Worm (Caenorhabditis elegans): ENCODE measurements around the gene pdha-1.

The pdha-1 gene

DNA sequence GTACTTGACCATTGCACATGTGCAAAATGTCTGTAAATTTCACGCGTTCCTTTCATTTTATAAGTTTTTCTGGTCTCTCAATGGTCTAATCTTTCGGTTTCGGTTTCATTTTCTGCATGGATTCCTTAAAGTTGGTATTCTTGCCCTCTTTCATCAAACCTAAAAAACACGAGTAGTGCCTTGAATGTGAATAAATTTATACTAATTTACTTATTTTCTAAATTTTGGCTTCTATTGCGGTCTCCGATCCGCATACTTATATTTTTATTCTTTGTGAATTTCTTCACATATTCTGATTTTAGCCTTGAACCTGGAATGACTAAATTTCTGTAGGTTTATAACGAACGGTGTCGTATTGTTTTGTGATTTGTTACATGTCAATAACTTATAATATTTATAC, at the start of gene pdha-1:
pdha-1 (plus strand) TSS at position 301 of the 400 bp plus-strand sequence.
- TF ChIP-seq unc-30 (tag; optimal IDR thresholded peaks at IDR 0.05): no peak

DNA sequence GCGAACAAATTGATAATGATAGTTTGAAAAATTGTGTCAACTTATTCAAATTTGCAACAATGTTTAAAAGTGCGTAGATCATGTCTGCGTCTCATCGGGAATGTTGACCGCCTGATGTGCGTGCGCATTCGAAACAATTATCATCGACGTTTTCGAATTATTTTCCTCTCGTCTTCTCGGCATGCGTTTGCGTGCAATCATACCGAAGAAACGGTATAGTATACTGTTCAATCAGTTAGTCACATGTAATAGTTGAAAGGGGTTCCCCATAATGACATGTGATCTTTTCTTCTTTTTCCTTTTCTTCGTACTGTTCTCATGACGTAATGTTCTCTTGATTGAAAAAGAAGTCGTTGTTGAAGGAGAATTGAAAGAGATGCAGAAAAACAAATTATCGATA, 49.3 kb upstream of the pdha-1 start:
- no peak for TF ChIP-seq isw-1 (GFP tag; IDR thresholded peaks at IDR 0.05)
- no peak for TF ChIP-seq unc-62 (GFP tag; optimal IDR thresholded peaks at IDR 0.05)
- TF ChIP-seq swsn-7 (tag; optimal IDR thresholded peaks at IDR 0.05): peak; percentile 80
- no peak for TF ChIP-seq rnt-1 (tag; optimal IDR thresholded peaks at IDR 0.05)
- peak; percentile 92 for TF ChIP-seq blmp-1 (tag; optimal IDR thresholded peaks at IDR 0.05)
- peak in 2 of 3 experiments; percentile 52 to 57 for TF ChIP-seq dpl-1 (GFP tag; optimal IDR thresholded peaks at IDR 0.05)
- TF ChIP-seq ceh-82 (tag; optimal IDR thresholded peaks at IDR 0.05): peak in 1 of 3 experiments; percentile 27
- peak; percentile 6 for TF ChIP-seq lin-39 (tag; optimal IDR thresholded peaks at IDR 0.05)
- TF ChIP-seq nhr-12 (tag; optimal IDR thresholded peaks at IDR 0.05): no peak
- no peak for TF ChIP-seq sox-4 (tag; optimal IDR thresholded peaks at IDR 0.05)
- no peak for TF ChIP-seq aha-1 (tag; optimal IDR thresholded peaks at IDR 0.05)
- TF ChIP-seq hlh-4 (tag; optimal IDR thresholded peaks at IDR 0.05): no peak
- TF ChIP-seq nhr-20 (tag; optimal IDR thresholded peaks at IDR 0.05): peak; percentile 97
- peak; percentile 67 for TF ChIP-seq ztf-4 (tag; optimal IDR thresholded peaks at IDR 0.05)
- TF ChIP-seq nhr-28 (tag; optimal IDR thresholded peaks at IDR 0.05): no peak
- peak; percentile 54 for TF ChIP-seq jun-1 (tag; optimal IDR thresholded peaks at IDR 0.05)
- peak; percentile 43 for TF ChIP-seq xbp-1 (tag; optimal IDR thresholded peaks at IDR 0.05)
- TF ChIP-seq lin-13 (GFP tag; optimal IDR thresholded peaks at IDR 0.05): peak; percentile 56
- peak; percentile 66 for TF ChIP-seq unc-130 (tag; optimal IDR thresholded peaks at IDR 0.05)
- peak; percentile 83 for TF ChIP-seq vab-15 (tag; optimal IDR thresholded peaks at IDR 0.05)
- TF ChIP-seq egl-27 (tag; optimal IDR thresholded peaks at IDR 0.05): peak; percentile 23 to 39
- peak; percentile 53 for TF ChIP-seq nhr-47 (tag; optimal IDR thresholded peaks at IDR 0.05)
- TF ChIP-seq nhr-19 (GFP tag; conservative IDR thresholded peaks at IDR 0.05): peak; percentile 80
- peak; percentile 65 for TF ChIP-seq lir-3 (tag; optimal IDR thresholded peaks at IDR 0.05; ENCODE audit: poor library complexity)
- peak; percentile 81 for TF ChIP-seq mep-1 (tag; optimal IDR thresholded peaks at IDR 0.05)
- peak; percentile 35 to 86 for TF ChIP-seq lin-35 (GFP tag; optimal IDR thresholded peaks at IDR 0.05)
- peak; percentile 19 to 95 for TF ChIP-seq mdl-1 (tag; optimal IDR thresholded peaks at IDR 0.05)
- peak; percentile 89 for TF ChIP-seq nhr-90 (tag; optimal IDR thresholded peaks at IDR 0.05; ENCODE audit: poor library complexity)
- no peak for TF ChIP-seq zip-4 (GFP tag; optimal IDR thresholded peaks at IDR 0.05)
- peak; percentile 32 for TF ChIP-seq ama-1 (optimal IDR thresholded peaks at IDR 0.05)
- no peak for TF ChIP-seq nhr-77 (tag; optimal IDR thresholded peaks at IDR 0.05)
- peak; percentile 59 for TF ChIP-seq grh-1 (GFP tag; IDR thresholded peaks at IDR 0.05)
- no peak for TF ChIP-seq sptf-1 (tag; optimal IDR thresholded peaks at IDR 0.05)
- no peak for TF ChIP-seq hlh-17 (GFP tag; optimal IDR thresholded peaks at IDR 0.05; ENCODE audit: borderline replicate concordance)
- TF ChIP-seq tlp-1 (tag; optimal IDR thresholded peaks at IDR 0.05): no peak
- TF ChIP-seq mab-9 (GFP tag; IDR thresholded peaks at IDR 0.05): 0 out of 2 replicates have a peak, but pooled peaks have one; percentile 39
- TF ChIP-seq skn-1 (tag; optimal IDR thresholded peaks at IDR 0.05): peak; percentile 64
- TF ChIP-seq snpc-4 (tag; optimal IDR thresholded peaks at IDR 0.05): peak; percentile 23
- TF ChIP-seq elt-3 (tag; optimal IDR thresholded peaks at IDR 0.05): peak in 4 of 6 experiments; percentile 27 to 98 (median 65)
- peak; percentile 22 for TF ChIP-seq irx-1 (tag; optimal IDR thresholded peaks at IDR 0.05)
- TF ChIP-seq lin-14 (GFP tag; optimal IDR thresholded peaks at IDR 0.05): peak; percentile 93
- TF ChIP-seq lsy-2 (tag; optimal IDR thresholded peaks at IDR 0.05): peak; percentile 46 to 82
- TF ChIP-seq tbx-2 (tag; optimal IDR thresholded peaks at IDR 0.05): peak; percentile 69
- TF ChIP-seq zag-1 (tag; optimal IDR thresholded peaks at IDR 0.05): no peak
- TF ChIP-seq nhr-85 (tag): peak; percentile 99
- peak; percentile 88 for TF ChIP-seq snu-23 (GFP tag; optimal IDR thresholded peaks at IDR 0.05)
- TF ChIP-seq nhr-71 (tag; optimal IDR thresholded peaks at IDR 0.05): peak; percentile 93
- no peak for TF ChIP-seq lin-15B (tag; optimal IDR thresholded peaks at IDR 0.05)
- TF ChIP-seq efl-1 (optimal IDR thresholded peaks at IDR 0.05): peak; percentile 17 to 43
- TF ChIP-seq efl-1 (GFP tag; optimal IDR thresholded peaks at IDR 0.05 in 1 of 2): peak; percentile 7 to 95
- peak; percentile 74 for TF ChIP-seq C16A3.4 (tag; optimal IDR thresholded peaks at IDR 0.05)

Data from whole organism, L1 larva.